Fruit fly (Drosophila melanogaster): ENCODE measurements around the gene inaF-D.

inaF-D gene

dm6 chrX:11681558-11682551 is 47.0 kb downstream of the inaF-D start (continued):
- no peak for TF ChIP-seq CG4707 (GFP tag; optimal IDR thresholded peaks at IDR 0.05)
- TF ChIP-seq sob (GFP tag; IDR thresholded peaks at IDR 0.05), result peak; percentile 58
- TF ChIP-seq CG8281 (tag; optimal IDR thresholded peaks at IDR 0.05), result peak; percentile 25
- TF ChIP-seq fd3F (GFP tag; optimal IDR thresholded peaks at IDR 0.05), result peak; percentile 44
- peak; percentile 35 for TF ChIP-seq CG10979 (tag; optimal IDR thresholded peaks at IDR 0.05)
- peak; percentile 50 for TF ChIP-seq CG4424 (GFP tag; optimal IDR thresholded peaks at IDR 0.05)
- TF ChIP-seq CG7357 (GFP tag; IDR thresholded peaks at IDR 0.05), result no peak
- no peak for TF ChIP-seq Sin3A (optimal IDR thresholded peaks at IDR 0.05)
- TF ChIP-seq CG33557 (GFP tag; optimal IDR thresholded peaks at IDR 0.05), result peak; percentile 18
- TF ChIP-seq Atf-2 (GFP tag; optimal IDR thresholded peaks at IDR 0.05), result no peak
- TF ChIP-seq gcm (GFP tag; optimal IDR thresholded peaks at IDR 0.05), result peak; percentile 39
- no peak for TF ChIP-seq prd (optimal IDR thresholded peaks at IDR 0.05)
- TF ChIP-seq prd (GFP tag; IDR thresholded peaks at IDR 0.05), result peak; percentile 55
- TF ChIP-seq CG4282 (GFP tag; optimal IDR thresholded peaks at IDR 0.05), result peak; percentile 65
- peak; percentile 35 for TF ChIP-seq NK7.1 (GFP tag; optimal IDR thresholded peaks at IDR 0.05)
- peak; percentile 58; the same call in 1 of the 2 replicates for TF ChIP-seq amos (GFP tag; IDR thresholded peaks at IDR 0.05; ENCODE audit: partially characterized antibody)
- peak; percentile 40; the same call in 2 of the 3 replicates for TF ChIP-seq HLH4C (GFP tag; IDR thresholded peaks at IDR 0.05; ENCODE audit: partially characterized antibody)
- no peak for TF ChIP-seq bbx (GFP tag; IDR thresholded peaks at IDR 0.05; ENCODE audit: partially characterized antibody)
- peak; percentile 70 for TF ChIP-seq CG4328 (GFP tag; optimal IDR thresholded peaks at IDR 0.05)
- TF ChIP-seq HLHmδ (GFP tag; optimal IDR thresholded peaks at IDR 0.05), result peak; percentile 66
- TF ChIP-seq CG9797 (GFP tag; optimal IDR thresholded peaks at IDR 0.05), result peak; percentile 2
- no peak for TF ChIP-seq CG1024 (GFP tag; IDR thresholded peaks at IDR 0.05)
- no peak for TF ChIP-seq CG14965 (GFP tag; optimal IDR thresholded peaks at IDR 0.05; ENCODE audit: borderline replicate concordance)
- TF ChIP-seq az2 (GFP tag; optimal IDR thresholded peaks at IDR 0.05), result peak; percentile 23
- TF ChIP-seq mld (GFP tag; IDR thresholded peaks at IDR 0.05; ENCODE audit: partially characterized antibody), result no peak
- TF ChIP-seq CG3163 (GFP tag; optimal IDR thresholded peaks at IDR 0.05), result peak; percentile 26
- TF ChIP-seq trh (GFP tag; optimal IDR thresholded peaks at IDR 0.05), result peak; percentile 18
- no peak for TF ChIP-seq klu (GFP tag; IDR thresholded peaks at IDR 0.05)
- TF ChIP-seq Adf1 (GFP tag; IDR thresholded peaks at IDR 0.05), result no peak
- TF ChIP-seq row (GFP tag; IDR thresholded peaks at IDR 0.05), result peak; percentile 79
- TF ChIP-seq CG6765 (GFP tag; optimal IDR thresholded peaks at IDR 0.05), result peak; percentile 1
- TF ChIP-seq CG15514 (GFP tag; optimal IDR thresholded peaks at IDR 0.05), result peak; percentile 84
- no peak for TF ChIP-seq usp (GFP tag; optimal IDR thresholded peaks at IDR 0.05)
- TF ChIP-seq Meics (GFP tag; optimal IDR thresholded peaks at IDR 0.05), result peak; percentile 65
- peak; percentile 49 for TF ChIP-seq CG10462 (GFP tag; optimal IDR thresholded peaks at IDR 0.05)
- TF ChIP-seq chinmo (GFP tag; IDR thresholded peaks at IDR 0.05; ENCODE audit: partially characterized antibody), result peak; percentile 91; the same call in 2 of the 4 replicates
- TF ChIP-seq Elba2 (GFP tag; optimal IDR thresholded peaks at IDR 0.05), result peak; percentile 17
- TF ChIP-seq ATbp (GFP tag; optimal IDR thresholded peaks at IDR 0.05), result no peak
- no peak for TF ChIP-seq nerfin-2 (GFP tag; IDR thresholded peaks at IDR 0.05; ENCODE audit: partially characterized antibody)
- peak in 1 of 2 experiments; percentile 52 for TF ChIP-seq Eip74EF (GFP tag; optimal IDR thresholded peaks at IDR 0.05)
- TF ChIP-seq lola (GFP tag; optimal IDR thresholded peaks at IDR 0.05), result peak in 2 of 3 experiments; percentile 21 to 52
- peak; percentile 79 for TF ChIP-seq CG13424 (tag; optimal IDR thresholded peaks at IDR 0.05)
- TF ChIP-seq BtbVII (GFP tag; optimal IDR thresholded peaks at IDR 0.05), result peak; percentile 59
- peak; percentile 19 for TF ChIP-seq sqz (GFP tag; optimal IDR thresholded peaks at IDR 0.05)
- no peak for TF ChIP-seq CG12299 (tag; optimal IDR thresholded peaks at IDR 0.05)
- TF ChIP-seq CG4404 (GFP tag; IDR thresholded peaks at IDR 0.05), result no peak
- peak; percentile 49 for TF ChIP-seq Hand (GFP tag; optimal IDR thresholded peaks at IDR 0.05)

Data from whole organism, embryonic.